Worm (Caenorhabditis elegans) whole organism, L1 larva: ENCODE results near the gene R08A2.7.

Experiments used
- efl-1 ChIP-seq, 4 experiments: fragments of 150-350 bp; optimal IDR thresholded peaks in 3 of 4; peaks in 1 of 4; 1 replicate in 1 of 4; 2 replicates in 3 of 4; lab custom pipeline; 2014; ENCODE audit warnings: missing biosample characterization in 2 of 4, missing genetic modification characterization in 2 of 4, missing genetic modification reagents in 2 of 4
- elt-3 ChIP-seq, 6 experiments: fragments of 150-350 bp in 1 of 6; sonication (generic microtip); optimal IDR thresholded peaks; 2 replicates each; lab custom pipeline; 2017 to 2018; ENCODE audit warnings: missing biosample characterization in 6 of 6, missing genetic modification characterization in 6 of 6, inconsistent platforms in 1 of 6
- hpl-2 ChIP-seq: fragments of 150-350 bp; optimal IDR thresholded peaks from 2 replicates; lab custom pipeline; 2014; ENCODE audit warnings: missing biosample characterization, missing genetic modification reagents, missing genetic modification characterization
- rnt-1 ChIP-seq: sonication (generic microtip); optimal IDR thresholded peaks from 2 replicates; lab custom pipeline; 2016; ENCODE audit warnings: mild to moderate bottlenecking, missing genetic modification characterization, moderate library complexity, missing compliant biosample characterization
- unc-98 ChIP-seq: fragments of 200-800 bp; sonication (Bioruptor generic); IDR thresholded peaks from 2 replicates; pipeline ENCODE4 v1.3.6; 2022; ENCODE audit warnings: missing genetic modification characterization, missing compliant biosample characterization
- vab-15 ChIP-seq: sonication (generic microtip); optimal IDR thresholded peaks from 2 replicates; lab custom pipeline; 2017; ENCODE audit warnings: missing genotype, mild to moderate bottlenecking, missing genetic modification characterization, missing compliant biosample characterization
- zag-1 ChIP-seq: fragments of 150-350 bp; optimal IDR thresholded peaks from 2 replicates; lab custom pipeline; 2014; ENCODE audit warnings: missing biosample characterization, missing genetic modification characterization

DNA sequence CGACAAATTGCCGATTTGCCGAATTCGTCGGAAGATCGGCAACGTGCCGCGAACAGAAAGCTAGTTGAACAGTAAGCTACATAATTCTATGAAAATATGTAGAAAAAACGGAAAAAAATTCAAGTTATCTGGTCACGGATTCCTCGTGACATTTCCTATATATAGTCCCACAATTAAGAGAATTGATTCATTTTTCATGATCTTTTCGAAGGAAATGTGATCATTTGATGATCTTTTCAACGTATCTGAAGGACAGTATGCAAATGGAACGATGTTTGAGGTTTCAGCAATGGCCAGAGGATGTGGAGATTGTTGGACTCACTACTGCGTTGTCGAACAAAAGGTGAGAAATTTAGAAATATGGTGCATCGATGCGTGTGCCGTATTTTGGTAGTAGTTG, 15.2 kb upstream of the R08A2.7 start, which contains the start of gene R08A2.9:
- TF ChIP-seq efl-1 (optimal IDR thresholded peaks at IDR 0.05; lab: Kevin White, UChicago) (no peak), efl-1 (GFP tag; optimal IDR thresholded peaks at IDR 0.05 in 1 of 2; lab: Kevin White, UChicago) (no peak), zag-1 (no peak), rnt-1 (no peak), vab-15 (tag; lab: Kevin White, UChicago) (no peak), hpl-2 (GFP tag; lab: Kevin White, UChicago) (no peak), unc-98 (GFP tag; lab: Robert Waterston, UW) (no peak), elt-3 (tag; optimal IDR thresholded peaks at IDR 0.05; lab: Kevin White, UChicago) (no peak)
